Fruit fly (Drosophila melanogaster): ENCODE measurements around the gene Mulk.

Gene Mulk

dm6 chr2L:10263830-10264634 lies 5.8 kb upstream of the Mulk start, which contains the start of gene REPTOR-BP (continued):
- TF ChIP-seq kah (GFP tag; optimal IDR thresholded peaks at IDR 0.05) (no peak), Bgb (GFP tag; IDR thresholded peaks at IDR 0.05; ENCODE audit: partially characterized antibody) (no peak)

dm6 chr2L:10265129-10265528 lies 4.7 kb upstream of the Mulk start, which contains the start of gene Mob3:
Gene Mob3, plus strand, starts transcription at chr2L:10265336.
- no peak for TF ChIP-seq ssp (GFP tag; IDR thresholded peaks at IDR 0.05)
- TF ChIP-seq ase (GFP tag; IDR thresholded peaks at IDR 0.05) = no peak
- no peak for TF ChIP-seq cato (GFP tag; optimal IDR thresholded peaks at IDR 0.05; ENCODE audit: borderline replicate concordance)
- no peak for TF ChIP-seq CG14667 (GFP tag; IDR thresholded peaks at IDR 0.05)
- no peak for TF ChIP-seq gcm2 (GFP tag; optimal IDR thresholded peaks at IDR 0.05)
- no peak for TF ChIP-seq CG6791 (GFP tag; IDR thresholded peaks at IDR 0.05; ENCODE audit: partially characterized antibody)
- no peak for TF ChIP-seq jing (GFP tag; optimal IDR thresholded peaks at IDR 0.05)
- TF ChIP-seq CG6272 (GFP tag; IDR thresholded peaks at IDR 0.05) = no peak
- TF ChIP-seq Optix (GFP tag; IDR thresholded peaks at IDR 0.05) = no peak
- TF ChIP-seq hth (optimal IDR thresholded peaks at IDR 0.05) = no peak
- TF ChIP-seq Sin3A (optimal IDR thresholded peaks at IDR 0.05) = no peak
- TF ChIP-seq caup (GFP tag; optimal IDR thresholded peaks at IDR 0.05; ENCODE audit: severe bottlenecking) = no peak
- no peak for TF ChIP-seq her (GFP tag; optimal IDR thresholded peaks at IDR 0.05)
- TF ChIP-seq CG17328 (GFP tag; IDR thresholded peaks at IDR 0.05) = no peak
- TF ChIP-seq Max (GFP tag; optimal IDR thresholded peaks at IDR 0.05) = no peak
- TF ChIP-seq ro (GFP tag; IDR thresholded peaks at IDR 0.05) = no peak
- no peak for TF ChIP-seq gt (GFP tag; IDR thresholded peaks at IDR 0.05)
- peak; percentile 51 for TF ChIP-seq lbe (GFP tag; optimal IDR thresholded peaks at IDR 0.05)
- no peak for TF ChIP-seq aop (GFP tag; IDR thresholded peaks at IDR 0.05)
- TF ChIP-seq Kr (GFP tag; optimal IDR thresholded peaks at IDR 0.05) = no peak
- no peak for TF ChIP-seq bigmax (GFP tag; optimal IDR thresholded peaks at IDR 0.05)
- no peak for TF ChIP-seq otp (GFP tag; IDR thresholded peaks at IDR 0.05)
- TF ChIP-seq Side (GFP tag; optimal IDR thresholded peaks at IDR 0.05) = no peak
- TF ChIP-seq salm (tag; optimal IDR thresholded peaks at IDR 0.05) = no peak
- TF ChIP-seq CG30020 (tag; optimal IDR thresholded peaks at IDR 0.05) = peak; percentile 94
- TF ChIP-seq CG1529 (GFP tag; optimal IDR thresholded peaks at IDR 0.05) = no peak
- no peak for TF ChIP-seq Rx (GFP tag; IDR thresholded peaks at IDR 0.05)
- TF ChIP-seq Eip74EF (GFP tag; optimal IDR thresholded peaks at IDR 0.05) = no peak
- no peak for TF ChIP-seq Oli (tag; optimal IDR thresholded peaks at IDR 0.05)
- TF ChIP-seq NFAT (GFP tag; IDR thresholded peaks at IDR 0.05) = no peak
- no peak for TF ChIP-seq jigr1 (GFP tag; IDR thresholded peaks at IDR 0.05)
- TF ChIP-seq ash1 (GFP tag; optimal IDR thresholded peaks at IDR 0.05) = no peak
- TF ChIP-seq CG12744 (GFP tag; optimal IDR thresholded peaks at IDR 0.05) = no peak
- TF ChIP-seq CG1024 (GFP tag; IDR thresholded peaks at IDR 0.05) = no peak
- no peak for TF ChIP-seq sr (GFP tag; IDR thresholded peaks at IDR 0.05)
- no peak for TF ChIP-seq Hr78 (GFP tag; optimal IDR thresholded peaks at IDR 0.05)
- TF ChIP-seq mam (GFP tag; optimal IDR thresholded peaks at IDR 0.05) = no peak
- no peak for TF ChIP-seq luna (GFP tag; optimal IDR thresholded peaks at IDR 0.05)
- TF ChIP-seq CG6765 (GFP tag; optimal IDR thresholded peaks at IDR 0.05) = no peak
- no peak for TF ChIP-seq CG11085 (GFP tag; IDR thresholded peaks at IDR 0.05)
- TF ChIP-seq unpg (GFP tag; optimal IDR thresholded peaks at IDR 0.05) = no peak
- no peak for TF ChIP-seq B-H2 (GFP tag; optimal IDR thresholded peaks at IDR 0.05)
- TF ChIP-seq CG13296 (GFP tag; optimal IDR thresholded peaks at IDR 0.05) = no peak
- no peak for TF ChIP-seq NfI (GFP tag; optimal IDR thresholded peaks at IDR 0.05)
- TF ChIP-seq MESR4 (GFP tag; optimal IDR thresholded peaks at IDR 0.05) = peak; percentile 37
- no peak for TF ChIP-seq CG1832 (GFP tag; optimal IDR thresholded peaks at IDR 0.05)
- no peak for TF ChIP-seq CG7786 (GFP tag; optimal IDR thresholded peaks at IDR 0.05)

All from whole organism, embryonic.